Fruit fly (Drosophila melanogaster): ENCODE results near the gene CG15554.

DNA sequence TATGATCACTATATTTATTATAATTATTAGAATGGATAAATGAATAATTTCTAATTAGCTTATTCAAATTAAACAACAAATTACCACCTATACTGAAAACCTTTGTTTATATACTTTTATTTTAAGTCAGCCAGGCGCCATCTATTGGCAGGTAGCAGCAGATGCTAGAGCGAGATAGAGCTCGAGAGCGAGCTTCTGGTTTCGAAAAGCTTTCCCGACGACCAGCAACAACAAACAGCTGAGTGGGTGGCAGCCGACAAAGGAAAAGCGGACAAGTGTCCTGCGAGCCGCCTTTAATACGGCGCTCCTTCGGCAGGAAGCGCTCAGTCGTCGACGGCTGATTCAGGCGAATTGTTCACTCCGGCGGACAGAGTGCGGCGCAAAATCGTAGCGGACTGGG is 8.1 kb downstream of the CG15554 start, which contains the start of gene Gycbeta100B:
- TF ChIP-seq CG8301 (tag; optimal IDR thresholded peaks at IDR 0.05) (no peak), fd96Ca (GFP tag; IDR thresholded peaks at IDR 0.05) (peak; percentile 39; the same call in 1 of the 3 replicates), rn (GFP tag; IDR thresholded peaks at IDR 0.05) (no peak), CG15710 (tag; optimal IDR thresholded peaks at IDR 0.05) (no peak), Snoo (tag; optimal IDR thresholded peaks at IDR 0.05) (no peak), Pif1B (GFP tag; optimal IDR thresholded peaks at IDR 0.05) (no peak)

Data from whole organism, pupa.